Worm (Caenorhabditis elegans): ENCODE data around the gene rpap-2.

The rpap-2 gene

DNA sequence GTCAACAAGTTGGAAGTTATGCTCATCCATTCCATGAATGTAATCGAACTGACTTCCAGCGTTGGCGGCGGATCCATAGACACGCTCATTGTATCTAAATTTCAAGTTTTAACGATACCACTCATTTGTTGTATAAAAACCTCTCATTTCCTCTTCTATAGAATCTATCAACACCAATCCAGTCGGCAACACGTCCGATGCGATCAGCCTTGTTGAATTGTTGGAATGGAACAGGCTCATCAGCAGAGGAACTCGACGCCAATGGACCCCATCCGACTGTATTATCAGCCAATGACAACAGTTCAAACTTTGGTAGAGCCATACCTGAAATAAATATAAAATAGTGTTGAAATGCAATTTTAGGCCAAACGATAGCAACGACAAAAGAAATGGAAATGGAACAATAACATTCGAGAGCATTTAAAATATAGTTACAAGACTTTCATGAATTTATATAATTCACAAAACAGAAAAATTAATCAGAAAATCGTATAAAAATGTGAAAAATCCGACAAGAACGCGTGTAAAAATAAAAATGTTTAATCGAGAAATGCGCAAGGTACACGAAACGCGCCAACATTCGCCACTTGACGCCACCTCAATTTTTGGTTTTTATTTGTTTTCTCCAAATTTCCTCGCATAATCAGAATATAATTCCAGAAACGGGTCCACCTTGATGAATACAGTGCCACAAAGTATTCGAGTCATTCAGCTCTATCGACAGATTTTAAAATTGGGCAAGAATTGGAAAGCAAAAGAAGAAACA, 3.7 kb downstream of the rpap-2 start, which contains the start of the genes eif-3.D and R08D7.4 (continued):
- peak; percentile 57; the same call in 1 of the 2 replicates for TF ChIP-seq hmg-1.1 (GFP tag; IDR thresholded peaks at IDR 0.05)
- 0 out of 2 replicates have a peak, but pooled peaks have one; percentile 31 for TF ChIP-seq pha-4 (GFP tag; IDR thresholded peaks at IDR 0.05)
- no peak for TF ChIP-seq pha-4 (tag; optimal IDR thresholded peaks at IDR 0.05)
- no peak for TF ChIP-seq unc-39 (tag; optimal IDR thresholded peaks at IDR 0.05)
- no peak for TF ChIP-seq R02D3.7 (tag; optimal IDR thresholded peaks at IDR 0.05)
- peak; percentile 45 for TF ChIP-seq dmd-6 (GFP tag; IDR thresholded peaks at IDR 0.05)
- no peak for TF ChIP-seq ZK546.5 (tag; optimal IDR thresholded peaks at IDR 0.05)
- TF ChIP-seq ceh-28 (tag; optimal IDR thresholded peaks at IDR 0.05): no peak
- TF ChIP-seq dpl-1 (GFP tag; optimal IDR thresholded peaks at IDR 0.05): peak; percentile 69
- TF ChIP-seq nhr-237 (tag; optimal IDR thresholded peaks at IDR 0.05): no peak
- TF ChIP-seq lsy-2 (tag; optimal IDR thresholded peaks at IDR 0.05): peak in 1 of 2 experiments; percentile 80
- TF ChIP-seq hlh-30 (tag; optimal IDR thresholded peaks at IDR 0.05; ENCODE audit: insufficient read depth): no peak
- TF ChIP-seq lin-13 (GFP tag; optimal IDR thresholded peaks at IDR 0.05): no peak
- no peak for TF ChIP-seq nhr-48 (tag; optimal IDR thresholded peaks at IDR 0.05)
- TF ChIP-seq mep-1 (tag; optimal IDR thresholded peaks at IDR 0.05): peak; percentile 64
- TF ChIP-seq ces-1 (GFP tag; optimal IDR thresholded peaks at IDR 0.05): no peak
- no peak for TF ChIP-seq zip-11 (GFP tag; IDR thresholded peaks at IDR 0.05)
- no peak for TF ChIP-seq Y105C5A.15 (GFP tag; IDR thresholded peaks at IDR 0.05)
- no peak for TF ChIP-seq Y5F2A.4 (GFP tag; optimal IDR thresholded peaks at IDR 0.05)
- TF ChIP-seq nhr-11 (tag; optimal IDR thresholded peaks at IDR 0.05): no peak
- TF ChIP-seq ceh-20 (GFP tag; IDR thresholded peaks at IDR 0.05): no peak
- no peak for TF ChIP-seq fos-1 (tag; optimal IDR thresholded peaks at IDR 0.05)
- TF ChIP-seq nhr-77 (tag; optimal IDR thresholded peaks at IDR 0.05): no peak
- TF ChIP-seq zfp-3 (GFP tag; conservative IDR thresholded peaks at IDR 0.05): no peak
- TF ChIP-seq egl-43 (GFP tag; IDR thresholded peaks at IDR 0.05): no peak
- no peak for TF ChIP-seq nhr-76 (tag; optimal IDR thresholded peaks at IDR 0.05)
- TF ChIP-seq spr-1 (tag; optimal IDR thresholded peaks at IDR 0.05): no peak

DNA sequence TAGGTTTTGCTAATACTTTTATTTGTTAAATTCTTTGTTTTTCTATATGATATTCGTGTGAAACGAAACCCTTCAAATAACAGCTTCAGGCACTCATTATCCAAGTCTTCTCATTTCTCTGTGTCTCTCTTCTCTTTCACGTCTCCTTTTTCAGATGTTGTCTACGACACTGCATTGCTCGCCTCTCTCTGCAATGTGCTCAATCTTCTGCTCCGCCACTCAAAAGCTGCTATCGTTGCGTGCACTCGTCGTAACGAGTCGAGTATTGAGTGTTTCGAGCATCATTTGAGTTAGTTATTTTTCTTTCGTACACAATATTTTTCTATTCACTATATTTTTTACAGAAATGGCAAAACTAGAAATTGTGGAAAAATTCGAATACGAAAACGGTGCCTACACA, 5.4 kb downstream of the rpap-2 start:
- TF ChIP-seq hmg-1.1 (GFP tag; IDR thresholded peaks at IDR 0.05) (0 out of 2 replicates have a peak, but pooled peaks have one; percentile 36), T26A8.4 (GFP tag; IDR thresholded peaks at IDR 0.05) (no peak), ceh-32 (tag; optimal IDR thresholded peaks at IDR 0.05; ENCODE audit: poor library complexity) (no peak), dmd-6 (GFP tag; IDR thresholded peaks at IDR 0.05) (no peak)

DNA sequence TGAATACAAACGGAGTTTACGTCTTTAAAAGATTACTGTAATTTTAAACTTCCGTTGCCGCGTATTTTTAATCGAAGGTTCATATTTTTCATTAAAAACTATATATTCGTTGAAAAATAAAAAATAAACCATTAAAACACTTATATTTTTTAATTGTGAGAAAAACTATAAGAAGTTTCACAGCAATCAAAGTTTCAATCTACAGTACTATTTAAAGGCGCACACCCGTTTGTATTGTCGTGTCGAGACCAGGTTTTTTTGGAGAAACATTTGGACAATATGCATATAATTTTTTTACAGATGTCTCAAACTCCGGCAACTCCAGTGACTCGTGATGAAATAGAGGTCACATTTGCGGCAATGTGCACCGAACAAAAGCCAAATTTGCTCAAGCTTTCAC, 6.1 kb downstream of the rpap-2 start, which contains the start of gene R08D7.5:
R08D7.5 (plus strand) TSS at position 301 of the 400 bp plus-strand sequence.
- TF ChIP-seq lsy-2 (tag; optimal IDR thresholded peaks at IDR 0.05) (no peak), mes-2 (tag; optimal IDR thresholded peaks at IDR 0.05; ENCODE audit: poor library complexity, severe bottlenecking) (peak; percentile 43)

DNA sequence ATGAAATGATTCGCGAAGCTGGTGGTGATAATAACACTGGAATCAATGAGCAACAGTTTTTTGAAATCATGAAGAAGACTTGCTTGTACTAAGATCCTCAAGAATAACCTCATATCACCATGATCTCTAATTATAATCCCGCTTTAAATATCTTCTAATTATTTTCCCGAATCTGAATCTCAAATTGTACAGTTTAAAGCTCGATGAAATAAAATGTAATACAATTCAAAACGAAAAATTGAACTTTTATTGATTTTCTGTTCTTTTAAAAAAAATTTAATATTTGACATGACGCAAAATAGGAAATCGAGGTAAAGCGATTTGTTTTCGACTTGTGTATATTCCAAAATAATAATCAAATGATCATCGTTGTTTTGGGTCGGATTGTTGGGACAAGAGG, 7.1 kb downstream of the rpap-2 start:
- TF ChIP-seq dve-1 (tag; optimal IDR thresholded peaks at IDR 0.05; ENCODE audit: insufficient read depth) (peak; percentile 17), pqm-1 (tag; optimal IDR thresholded peaks at IDR 0.05) (no peak), ctbp-1 (GFP tag; IDR thresholded peaks at IDR 0.05) (peak; percentile 22; the same call in 1 of the 2 replicates), T20F7.1 (GFP tag; optimal IDR thresholded peaks at IDR 0.05) (no peak), ceh-28 (tag; optimal IDR thresholded peaks at IDR 0.05) (no peak), mxl-3 (GFP tag; optimal IDR thresholded peaks at IDR 0.05) (no peak), gei-8 (GFP tag; optimal IDR thresholded peaks at IDR 0.05) (peak; percentile 41), nhr-48 (tag; optimal IDR thresholded peaks at IDR 0.05) (peak; percentile 5), nhr-77 (tag; optimal IDR thresholded peaks at IDR 0.05) (no peak), mep-1 (tag; optimal IDR thresholded peaks at IDR 0.05) (peak; percentile 57), spr-1 (tag; optimal IDR thresholded peaks at IDR 0.05) (peak; percentile 50), T26A8.4 (GFP tag; IDR thresholded peaks at IDR 0.05) (peak; percentile 37; the same call in 1 of the 2 replicates), pha-4 (GFP tag; IDR thresholded peaks at IDR 0.05) (peak; percentile 33; the same call in 1 of the 2 replicates), pha-4 (tag; optimal IDR thresholded peaks at IDR 0.05) (no peak), nhr-102 (tag; optimal IDR thresholded peaks at IDR 0.05) (peak; percentile 40), zfp-3 (GFP tag; conservative IDR thresholded peaks at IDR 0.05) (peak; percentile 87), madf-9 (GFP tag; conservative IDR thresholded peaks at IDR 0.05) (0 out of 2 replicates have a peak, but pooled peaks have one; percentile 35), lim-7 (GFP tag; IDR thresholded peaks at IDR 0.05) (0 out of 2 replicates have a peak, but pooled peaks have one; percentile 55), F44E2.7 (GFP tag; IDR thresholded peaks at IDR 0.05) (no peak), lsy-2 (tag; optimal IDR thresholded peaks at IDR 0.05) (peak in 1 of 2 experiments; percentile 7)
